Worm (Caenorhabditis elegans) whole organism, L3 larva: Measurements from ENCODE around the gene B0252.11.
A peak's percentile ranks its signal among the peaks of the same experiment; 100 is the strongest.

Source experiments
- R02D3.7 ChIP-seq: fragments of 150-350 bp; optimal IDR thresholded peaks from 2 replicates; lab custom pipeline; 2014; ENCODE audit warnings: missing biosample characterization, missing genetic modification characterization
- ZK546.5 ChIP-seq: sonication (generic microtip); optimal IDR thresholded peaks from 2 replicates; lab custom pipeline; 2017; ENCODE audit warnings: missing biosample characterization, missing genetic modification characterization
- aly-2 ChIP-seq: fragments of 150-350 bp; optimal IDR thresholded peaks from 2 replicates; lab custom pipeline; 2014; ENCODE audit warnings: missing biosample characterization, missing genetic modification characterization
- ama-1 ChIP-seq: fragments of 150-350 bp; optimal IDR thresholded peaks from 2 replicates; lab custom pipeline; 2018
- ceh-16 ChIP-seq: sonication (generic microtip); optimal IDR thresholded peaks from 2 replicates; lab custom pipeline; 2017; ENCODE audit warnings: missing biosample characterization, missing genetic modification characterization
- ceh-28 ChIP-seq: fragments of 150-350 bp; optimal IDR thresholded peaks from 2 replicates; lab custom pipeline; 2014; ENCODE audit warnings: missing biosample characterization, missing genetic modification reagents, missing genetic modification characterization
- ceh-82 ChIP-seq: fragments of 150-350 bp; optimal IDR thresholded peaks from 2 replicates; lab custom pipeline; 2014; ENCODE audit warnings: missing biosample characterization, missing genetic modification characterization
- daf-12 ChIP-seq: fragments of 150-350 bp; optimal IDR thresholded peaks from 2 replicates; lab custom pipeline; 2014; ENCODE audit warnings: missing biosample characterization, missing genetic modification reagents, missing genetic modification characterization
- egl-27 ChIP-seq: sonication (generic microtip); optimal IDR thresholded peaks from 4 replicates; lab custom pipeline; 2017; ENCODE audit warnings: missing biosample characterization, missing genetic modification reagents, missing genetic modification characterization
- egl-5 ChIP-seq: fragments of 150-350 bp; optimal IDR thresholded peaks from 2 replicates; lab custom pipeline; 2017; ENCODE audit warnings: missing biosample characterization, missing genetic modification reagents, missing genetic modification characterization, inconsistent platforms
- elt-1 ChIP-seq: fragments of 150-350 bp; optimal IDR thresholded peaks from 2 replicates; lab custom pipeline; 2014; ENCODE audit warnings: missing biosample characterization, missing genetic modification characterization
- elt-2 ChIP-seq: sonication (generic microtip); optimal IDR thresholded peaks from 2 replicates; lab custom pipeline; 2016; ENCODE audit warnings: missing genetic modification reagents, mild to moderate bottlenecking, missing genetic modification characterization, missing compliant biosample characterization
- elt-3 ChIP-seq, 3 experiments: fragments of 150-350 bp in 1 of 3; sonication (generic microtip) in 2 of 3; optimal IDR thresholded peaks; 2 replicates in 2 of 3; 4 replicates in 1 of 3; lab custom pipeline; 2014 to 2017; ENCODE audit warnings: missing biosample characterization in 3 of 3, missing genetic modification characterization in 3 of 3
- eor-1 ChIP-seq, 2 experiments: fragments of 150-350 bp; optimal IDR thresholded peaks; 2 replicates each; lab custom pipeline; 2014 to 2018; ENCODE audit warnings: missing biosample characterization in 2 of 2, missing genetic modification characterization in 2 of 2
- fkh-10 ChIP-seq: sonication (generic microtip); optimal IDR thresholded peaks from 2 replicates; lab custom pipeline; 2017; ENCODE audit warnings: missing biosample characterization, missing genetic modification reagents, missing genetic modification characterization
- fkh-2 ChIP-seq: fragments of 150-350 bp; optimal IDR thresholded peaks from 2 replicates; lab custom pipeline; 2014; ENCODE audit warnings: missing biosample characterization, missing genetic modification reagents, missing genetic modification characterization
- fos-1 ChIP-seq: fragments of 150-350 bp; optimal IDR thresholded peaks from 2 replicates; lab custom pipeline; 2014; ENCODE audit warnings: missing biosample characterization, missing genetic modification characterization
- hmg-11 ChIP-seq: sonication (generic microtip); optimal IDR thresholded peaks from 2 replicates; lab custom pipeline; 2016; ENCODE audit warnings: missing genetic modification characterization, missing compliant biosample characterization
- jun-1 ChIP-seq: fragments of 150-350 bp; optimal IDR thresholded peaks from 2 replicates; lab custom pipeline; 2014; ENCODE audit warnings: missing biosample characterization, missing genetic modification reagents, missing genetic modification characterization
- lin-15B ChIP-seq: fragments of 150-350 bp; optimal IDR thresholded peaks from 2 replicates; lab custom pipeline; 2014; ENCODE audit warnings: missing biosample characterization, missing genetic modification characterization
- lin-39 ChIP-seq: fragments of 150-350 bp; optimal IDR thresholded peaks from 2 replicates; lab custom pipeline; 2018; ENCODE audit warnings: missing biosample characterization, missing genetic modification reagents, missing genetic modification characterization
- lsy-12 ChIP-seq: sonication (generic microtip); optimal IDR thresholded peaks from 2 replicates; lab custom pipeline; 2016; ENCODE audit warnings: mild to moderate bottlenecking, missing genetic modification characterization, missing compliant biosample characterization
- mdl-1 ChIP-seq: fragments of 150-350 bp; optimal IDR thresholded peaks from 2 replicates; lab custom pipeline; 2014; ENCODE audit warnings: missing biosample characterization, missing genetic modification characterization
- nhr-11 ChIP-seq: fragments of 150-350 bp; optimal IDR thresholded peaks from 2 replicates; lab custom pipeline; 2014; ENCODE audit warnings: missing biosample characterization, missing genetic modification characterization
- nhr-12 ChIP-seq: fragments of 150-350 bp; optimal IDR thresholded peaks from 2 replicates; lab custom pipeline; 2014; ENCODE audit warnings: missing biosample characterization, missing genetic modification characterization
- nhr-23 ChIP-seq: fragments of 150-350 bp; optimal IDR thresholded peaks from 2 replicates; lab custom pipeline; 2014; ENCODE audit warnings: missing biosample characterization, missing genetic modification reagents, missing genetic modification characterization
- nhr-25 ChIP-seq: sonication (generic microtip); optimal IDR thresholded peaks from 2 replicates; lab custom pipeline; 2017; ENCODE audit warnings: missing biosample characterization, missing genetic modification characterization
- nhr-28 ChIP-seq: fragments of 150-350 bp; optimal IDR thresholded peaks from 2 replicates; lab custom pipeline; 2014; ENCODE audit warnings: missing biosample characterization, missing genetic modification characterization
- nhr-43 ChIP-seq: sonication (generic microtip); optimal IDR thresholded peaks from 2 replicates; lab custom pipeline; 2016; ENCODE audit warnings: mild to moderate bottlenecking, missing genetic modification characterization, missing compliant biosample characterization; ENCODE audit not compliant: poor library complexity, severe bottlenecking
- nhr-76 ChIP-seq: fragments of 150-350 bp; sonication (generic microtip); optimal IDR thresholded peaks from 5 replicates; lab custom pipeline; 2014; ENCODE audit warnings: missing biosample characterization, missing genetic modification characterization
- pha-4 ChIP-seq: fragments of 150-350 bp; optimal IDR thresholded peaks from 2 replicates; lab custom pipeline; 2014; ENCODE audit warnings: missing biosample characterization, missing genetic modification reagents, missing genetic modification characterization
- pqm-1 ChIP-seq: fragments of 150-350 bp; optimal IDR thresholded peaks from 2 replicates; lab custom pipeline; 2017; ENCODE audit warnings: missing biosample characterization, missing genetic modification characterization, inconsistent platforms
- sea-2 ChIP-seq: fragments of 150-350 bp; sonication (generic microtip); optimal IDR thresholded peaks from 4 replicates; lab custom pipeline; 2014; ENCODE audit warnings: missing biosample characterization, missing genetic modification reagents, missing genetic modification characterization
- skn-1 ChIP-seq: fragments of 150-350 bp; optimal IDR thresholded peaks from 2 replicates; lab custom pipeline; 2014; ENCODE audit warnings: missing biosample characterization, missing genetic modification characterization
- snpc-4 ChIP-seq: fragments of 150-350 bp; optimal IDR thresholded peaks from 2 replicates; lab custom pipeline; 2014; ENCODE audit warnings: missing biosample characterization, missing genetic modification characterization
- tbx-2 ChIP-seq: sonication (generic microtip); optimal IDR thresholded peaks from 2 replicates; lab custom pipeline; 2016; ENCODE audit warnings: mild to moderate bottlenecking, missing genetic modification characterization, missing compliant biosample characterization
- unc-39 ChIP-seq: sonication (generic microtip); optimal IDR thresholded peaks from 4 replicates; lab custom pipeline; 2017; ENCODE audit warnings: missing biosample characterization, missing genetic modification characterization
- unc-62 ChIP-seq: fragments of 150-350 bp; sonication (generic microtip); optimal IDR thresholded peaks from 4 replicates; lab custom pipeline; 2014; ENCODE audit warnings: missing biosample characterization, missing genetic modification reagents, missing genetic modification characterization
- zag-1 ChIP-seq: fragments of 150-350 bp; optimal IDR thresholded peaks from 2 replicates; lab custom pipeline; 2014; ENCODE audit warnings: missing biosample characterization, missing genetic modification characterization
- ztf-11 ChIP-seq: fragments of 150-350 bp; optimal IDR thresholded peaks from 2 replicates; lab custom pipeline; 2014; ENCODE audit warnings: missing biosample characterization, missing genetic modification characterization
- ztf-4 ChIP-seq: fragments of 150-350 bp; optimal IDR thresholded peaks from 2 replicates; lab custom pipeline; 2014; ENCODE audit warnings: missing biosample characterization, missing genetic modification characterization

B0252.11 gene

ce11 chrII:6917710-6918109, at the start of gene B0252.11:
Gene B0252.11, minus strand, starts transcription at chrII:6917810.
- TF ChIP-seq fkh-2 (tag; lab: Kevin White, UChicago), result no peak
- TF ChIP-seq tbx-2, result no peak
- no peak for TF ChIP-seq sea-2 (GFP tag; lab: Kevin White, UChicago)
- no peak for TF ChIP-seq lsy-12 (tag; lab: Kevin White, UChicago)
- no peak for TF ChIP-seq elt-1
- TF ChIP-seq eor-1 (tag; optimal IDR thresholded peaks at IDR 0.05; lab: Kevin White, UChicago), result no peak
- TF ChIP-seq egl-5 (tag; lab: Kevin White, UChicago), result no peak
- no peak for TF ChIP-seq lin-39
- no peak for TF ChIP-seq egl-27 (tag; lab: Kevin White, UChicago)
- TF ChIP-seq nhr-76 (tag; lab: Kevin White, UChicago), result no peak

ce11 chrII:6965573-6965972, 48.0 kb upstream of the B0252.11 start, which contains the start of gene tra-2:
Gene tra-2, minus strand, starts transcription at chrII:6965673.
- TF ChIP-seq fkh-10 (no peak), ztf-11 (no peak), snpc-4 (tag; lab: Kevin White, UChicago) (no peak), ztf-4 (tag; lab: Kevin White, UChicago) (no peak), hmg-11 (tag; lab: Kevin White, UChicago) (no peak)

- TF ChIP-seq tbx-2 (no peak), ztf-4 (tag; lab: Kevin White, UChicago) (no peak), lsy-12 (tag; lab: Kevin White, UChicago) (no peak), snpc-4 (tag; lab: Kevin White, UChicago) (no peak), nhr-25 (tag; lab: Kevin White, UChicago) (no peak), ama-1 (lab: Kevin White, UChicago) (no peak), ceh-16 (no peak), nhr-43 (tag; lab: Kevin White, UChicago) (no peak), lin-15B (tag; lab: Kevin White, UChicago) (no peak), ceh-28 (tag; lab: Kevin White, UChicago) (no peak), fkh-10 (no peak), lin-39 (no peak), nhr-28 (tag; lab: Kevin White, UChicago) (no peak), mdl-1 (tag; lab: Kevin White, UChicago) (no peak), aly-2 (no peak), pqm-1 (tag; lab: Kevin White, UChicago) (no peak), ceh-82 (no peak), pha-4 (tag; lab: Kevin White, UChicago) (no peak), fos-1 (no peak)
- TF ChIP-seq, all 47 proteins: peak for 0
Measured at ce11 chrII:6958136-6958535, 40.5 kb upstream of the B0252.11 start.

ce11 chrII:6955084-6955697, 37.6 kb upstream of the B0252.11 start:
- TF ChIP-seq lin-15B (tag; lab: Kevin White, UChicago) (no peak), elt-2 (tag; lab: Kevin White, UChicago) (peak; percentile 42), ztf-11 (no peak)

- TF ChIP-seq pha-4 (tag; lab: Kevin White, UChicago), result peak; percentile 98
- TF ChIP-seq nhr-11 (tag; lab: Kevin White, UChicago), result peak; percentile 90
- no peak for TF ChIP-seq nhr-12 (tag; lab: Kevin White, UChicago)
- peak; percentile 54 for TF ChIP-seq daf-12 (tag; lab: Kevin White, UChicago)
- peak; percentile 90 for TF ChIP-seq R02D3.7
- no peak for TF ChIP-seq ama-1 (lab: Kevin White, UChicago)
- TF ChIP-seq zag-1 (tag; lab: Kevin White, UChicago), result no peak
- TF ChIP-seq unc-62, result peak; percentile 72
- peak; percentile 73 for TF ChIP-seq sea-2 (GFP tag; lab: Kevin White, UChicago)
- TF ChIP-seq jun-1 (tag; lab: Kevin White, UChicago), result peak; percentile 91
- TF ChIP-seq nhr-23 (tag; lab: Kevin White, UChicago), result peak; percentile 93
- peak; percentile 82 for TF ChIP-seq elt-2 (tag; lab: Kevin White, UChicago)
- TF ChIP-seq elt-3 (tag; optimal IDR thresholded peaks at IDR 0.05; lab: Kevin White, UChicago), result no peak
- no peak for TF ChIP-seq fos-1
- peak; percentile 45 for TF ChIP-seq elt-1
- TF ChIP-seq lsy-12 (tag; lab: Kevin White, UChicago), result peak; percentile 86
- TF ChIP-seq ceh-28 (tag; lab: Kevin White, UChicago), result no peak
- TF ChIP-seq aly-2, result peak; percentile 42
- no peak for TF ChIP-seq nhr-28 (tag; lab: Kevin White, UChicago)
- peak; percentile 85 for TF ChIP-seq nhr-43 (tag; lab: Kevin White, UChicago)
- TF ChIP-seq nhr-25 (tag; lab: Kevin White, UChicago), result peak; percentile 90
- TF ChIP-seq unc-39 (tag; lab: Kevin White, UChicago), result no peak
- no peak for TF ChIP-seq ZK546.5 (tag; lab: Kevin White, UChicago)
- peak; percentile 100 for TF ChIP-seq hmg-11 (tag; lab: Kevin White, UChicago)
- peak; percentile 90 for TF ChIP-seq pqm-1 (tag; lab: Kevin White, UChicago)
- peak; percentile 96 for TF ChIP-seq skn-1 (tag; lab: Kevin White, UChicago)
- TF ChIP-seq ceh-16, result no peak
- TF ChIP-seq fkh-10, result peak; percentile 92
- peak; percentile 58 for TF ChIP-seq fkh-2 (tag; lab: Kevin White, UChicago)
- TF ChIP-seq ztf-4 (tag; lab: Kevin White, UChicago), result peak; percentile 60
- TF ChIP-seq egl-27 (tag; lab: Kevin White, UChicago), result peak; percentile 75
Measured at ce11 chrII:6951250-6951806, 33.7 kb upstream of the B0252.11 start, which contains the start of the genes malt-1 and ceh-38. Gene malt-1, minus strand, starts transcription at chrII:6951300. Gene ceh-38, plus strand, starts transcription at chrII:6951526.
